Fruit fly (Drosophila melanogaster): Measurements from ENCODE around the gene RluA-2.

Gene RluA-2

DNA sequence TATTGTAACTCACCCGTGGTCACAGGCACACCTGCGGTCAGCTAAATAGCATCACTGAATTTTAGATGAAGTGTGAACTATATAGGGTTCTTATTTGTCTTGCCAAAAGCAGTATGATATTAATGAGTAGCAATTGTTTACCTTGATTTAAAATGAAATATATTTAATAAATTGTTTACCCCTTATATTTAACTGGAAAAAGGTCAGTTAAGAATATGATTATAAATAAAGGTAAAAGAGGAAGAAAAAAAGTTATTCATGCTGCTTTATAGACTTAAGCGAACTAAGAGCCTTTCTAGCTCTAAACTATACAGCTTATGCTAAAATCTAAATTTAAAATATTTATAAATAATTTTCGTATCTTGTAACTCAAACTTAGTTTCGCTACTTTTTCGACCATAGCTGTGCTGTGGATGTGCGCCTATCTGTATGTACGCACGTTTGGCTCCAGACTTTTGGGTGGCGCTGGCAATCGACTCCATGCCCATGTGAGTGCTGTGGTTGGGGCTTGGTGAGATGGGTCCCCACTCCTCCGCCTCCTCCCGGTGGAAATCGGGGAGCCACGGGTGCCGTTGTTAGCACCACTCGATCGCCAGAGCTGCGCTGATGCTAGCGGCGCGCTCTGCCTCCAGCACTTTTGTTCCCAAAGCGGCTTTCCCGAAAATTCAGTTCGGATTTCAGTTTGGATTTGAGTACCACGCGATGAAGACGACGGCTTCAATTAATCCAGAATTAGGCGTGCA, 34.7 kb upstream of the RluA-2 start, which contains the start of gene loh:
Gene loh (plus strand): TSS at position 487 of the 743 bp plus-strand sequence.
- TF ChIP-seq CG9948 (tag; optimal IDR thresholded peaks at IDR 0.05) (no peak), Snoo (tag; optimal IDR thresholded peaks at IDR 0.05) (peak; percentile 41)

DNA sequence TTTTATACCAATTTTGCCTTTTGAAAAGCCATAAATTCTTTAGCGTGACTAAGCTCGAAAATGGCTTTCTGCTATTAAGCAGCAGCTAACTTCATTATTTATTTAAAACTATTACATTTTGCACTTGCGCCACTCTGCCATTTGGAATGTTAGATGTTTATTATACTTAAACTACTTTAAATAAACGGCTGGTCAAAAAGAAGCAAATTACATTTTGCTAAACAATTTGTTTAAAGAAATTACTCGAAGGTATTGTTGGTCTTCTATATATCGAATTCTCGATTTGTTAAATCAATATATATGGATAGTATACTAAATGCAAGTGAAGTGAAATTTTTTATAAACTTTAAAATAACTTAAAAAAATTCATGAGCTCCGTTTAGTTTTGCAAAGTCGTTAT, 24.6 kb upstream of the RluA-2 start, which contains the start of gene ppk10:
Gene ppk10 (minus strand): TSS at position 101 of the 400 bp plus-strand sequence.
- TF ChIP-seq CG14655 (GFP tag; optimal IDR thresholded peaks at IDR 0.05) (no peak), CG15710 (tag; optimal IDR thresholded peaks at IDR 0.05) (no peak)

DNA sequence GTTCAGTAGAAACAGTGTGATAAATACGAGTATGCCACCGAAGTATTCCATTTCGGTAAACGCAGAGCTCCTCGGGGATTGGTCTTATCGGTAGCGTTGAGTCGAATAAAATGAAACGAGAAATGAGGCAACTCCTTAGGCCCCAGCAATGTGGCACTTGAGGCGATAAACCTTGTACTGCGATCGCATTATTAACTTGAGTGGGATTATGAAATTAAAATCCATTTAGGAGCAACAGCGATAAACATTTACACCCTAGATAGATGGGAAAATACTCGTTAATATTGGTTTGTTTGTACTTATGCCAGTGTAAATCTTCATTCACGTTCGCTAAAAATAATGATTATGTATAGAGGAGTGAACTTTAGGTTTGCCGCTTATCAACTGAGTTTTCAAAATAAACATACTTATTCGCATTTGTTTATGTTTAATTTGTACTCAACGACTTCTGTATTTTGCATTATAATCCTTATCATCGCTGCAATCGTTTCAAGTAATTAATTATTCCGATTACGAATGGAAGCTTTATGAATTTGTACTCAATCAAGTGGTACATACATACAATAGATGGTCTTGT, 20.8 kb upstream of the RluA-2 start:
- no peak for TF ChIP-seq CG15710 (tag; optimal IDR thresholded peaks at IDR 0.05)
- no peak for TF ChIP-seq CG17806 (tag; optimal IDR thresholded peaks at IDR 0.05)
- no peak for TF ChIP-seq CG32121 (GFP tag; IDR thresholded peaks at IDR 0.05)
- no peak for TF ChIP-seq CG4496 (GFP tag; IDR thresholded peaks at IDR 0.05)
- no peak for TF ChIP-seq CG8301 (tag; optimal IDR thresholded peaks at IDR 0.05)

DNA sequence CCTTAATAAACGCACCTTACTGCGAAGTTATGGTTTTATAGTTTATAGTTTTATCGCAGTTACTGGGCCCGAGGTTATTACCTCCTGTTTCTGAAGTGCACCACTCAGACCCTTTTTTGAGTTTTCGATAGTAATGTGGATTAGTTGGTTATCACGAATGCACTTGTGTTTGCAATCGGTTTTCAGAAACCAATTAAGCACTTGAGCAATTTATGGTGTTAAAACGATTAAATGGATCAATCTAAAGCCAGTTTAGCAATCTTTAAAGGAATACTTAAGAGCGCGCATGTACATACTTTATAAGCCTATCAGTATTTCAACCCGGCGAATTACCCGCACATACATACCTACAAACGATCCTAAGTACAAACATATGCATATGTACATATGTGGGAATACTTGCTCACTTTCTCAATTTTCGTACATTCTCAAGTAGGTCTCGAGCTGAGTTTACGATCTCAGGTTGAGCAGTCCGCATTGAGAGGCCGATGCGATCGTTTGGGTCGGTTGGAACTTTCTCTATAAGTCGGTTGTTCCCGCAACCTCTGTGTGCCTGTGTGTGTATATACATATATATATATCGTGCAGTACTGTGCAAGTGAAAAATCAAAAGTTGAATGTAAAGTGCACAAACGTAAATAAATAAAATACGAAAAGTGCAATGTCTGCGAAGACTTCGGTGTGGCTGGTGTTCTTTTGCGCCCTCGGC, 19.5 kb upstream of the RluA-2 start, which contains the start of the genes LManI and LManII:
Gene LManI (minus strand): TSS at position 51 of the 709 bp plus-strand sequence.
Gene LManII (plus strand): TSS at position 468 of the 709 bp plus-strand sequence.
- TF ChIP-seq CG12605 (GFP tag; IDR thresholded peaks at IDR 0.05) (peak; percentile 12; the same call in 1 of the 2 replicates), gl (tag; optimal IDR thresholded peaks at IDR 0.05) (no peak)

DNA sequence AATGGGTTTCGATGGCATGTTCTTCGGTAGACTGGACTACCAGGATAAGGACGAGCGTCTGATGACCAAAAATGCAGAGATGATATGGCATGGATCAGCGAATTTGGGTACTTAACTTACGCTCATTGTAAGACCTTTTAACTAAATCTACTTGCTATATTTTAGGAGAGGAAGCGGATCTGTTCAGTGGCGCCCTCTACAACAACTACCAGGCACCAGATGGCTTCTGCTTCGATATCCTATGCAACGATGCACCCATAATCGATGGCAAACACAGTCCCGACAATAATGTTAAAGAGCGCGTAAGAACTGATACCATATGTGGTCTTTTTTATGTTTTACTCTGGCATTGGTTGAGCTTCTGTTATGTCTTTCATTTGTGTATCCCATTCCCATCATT, 17.9 kb upstream of the RluA-2 start:
- TF ChIP-seq CG34367 (tag; optimal IDR thresholded peaks at IDR 0.05): no peak
- TF ChIP-seq Ets98B (GFP tag; IDR thresholded peaks at IDR 0.05): no peak
- no peak for TF ChIP-seq CG8301 (tag; optimal IDR thresholded peaks at IDR 0.05)
- TF ChIP-seq Pif1B (GFP tag; optimal IDR thresholded peaks at IDR 0.05): no peak
- TF ChIP-seq CG12605 (GFP tag; IDR thresholded peaks at IDR 0.05): no peak
- TF ChIP-seq fd96Ca (GFP tag; IDR thresholded peaks at IDR 0.05): no peak
- no peak for TF ChIP-seq CG9948 (tag; optimal IDR thresholded peaks at IDR 0.05)
- no peak for TF ChIP-seq gl (tag; optimal IDR thresholded peaks at IDR 0.05)
- TF ChIP-seq CG14655 (GFP tag; optimal IDR thresholded peaks at IDR 0.05): no peak
- no peak for TF ChIP-seq CG15710 (tag; optimal IDR thresholded peaks at IDR 0.05)
- TF ChIP-seq rn (GFP tag; IDR thresholded peaks at IDR 0.05): no peak
- TF ChIP-seq D1 (tag; optimal IDR thresholded peaks at IDR 0.05): no peak
- no peak for TF ChIP-seq CG32121 (GFP tag; IDR thresholded peaks at IDR 0.05)

DNA sequence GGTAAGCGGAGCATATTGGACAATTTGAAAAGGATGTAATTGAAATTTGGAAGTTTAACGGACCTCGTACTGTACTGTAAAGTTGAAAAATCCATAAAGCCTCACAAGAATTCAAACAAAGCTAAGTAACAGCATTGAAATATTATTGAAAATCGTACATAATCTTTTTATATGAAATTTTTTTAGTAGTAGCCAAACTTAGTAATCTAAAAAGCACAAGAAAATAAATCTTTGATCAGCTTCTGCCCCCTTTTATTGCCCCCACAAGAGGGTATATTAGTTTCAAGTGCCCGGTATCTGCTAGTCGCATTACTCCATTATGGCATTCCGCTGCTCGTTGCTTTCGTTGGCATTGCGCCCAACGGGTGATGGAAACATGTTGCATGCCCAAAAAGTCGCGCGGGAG, 10.0 kb upstream of the RluA-2 start:
- TF ChIP-seq Pif1B (GFP tag; optimal IDR thresholded peaks at IDR 0.05): no peak
- TF ChIP-seq CG17806 (tag; optimal IDR thresholded peaks at IDR 0.05): no peak
- TF ChIP-seq CG4496 (GFP tag; IDR thresholded peaks at IDR 0.05): no peak
- TF ChIP-seq CG15710 (tag; optimal IDR thresholded peaks at IDR 0.05): no peak
- no peak for TF ChIP-seq CG10348 (GFP tag; IDR thresholded peaks at IDR 0.05)
- 0 out of 2 replicates have a peak, but pooled peaks have one; percentile 45 for TF ChIP-seq CG32121 (GFP tag; IDR thresholded peaks at IDR 0.05)
- TF ChIP-seq CG8301 (tag; optimal IDR thresholded peaks at IDR 0.05): peak; percentile 38
- no peak for TF ChIP-seq Ets98B (GFP tag; IDR thresholded peaks at IDR 0.05)
- TF ChIP-seq CG34367 (tag; optimal IDR thresholded peaks at IDR 0.05): no peak
- TF ChIP-seq Pif1A (GFP tag; optimal IDR thresholded peaks at IDR 0.05): peak; percentile 25
- peak; percentile 59 for TF ChIP-seq CG14655 (GFP tag; optimal IDR thresholded peaks at IDR 0.05)

DNA sequence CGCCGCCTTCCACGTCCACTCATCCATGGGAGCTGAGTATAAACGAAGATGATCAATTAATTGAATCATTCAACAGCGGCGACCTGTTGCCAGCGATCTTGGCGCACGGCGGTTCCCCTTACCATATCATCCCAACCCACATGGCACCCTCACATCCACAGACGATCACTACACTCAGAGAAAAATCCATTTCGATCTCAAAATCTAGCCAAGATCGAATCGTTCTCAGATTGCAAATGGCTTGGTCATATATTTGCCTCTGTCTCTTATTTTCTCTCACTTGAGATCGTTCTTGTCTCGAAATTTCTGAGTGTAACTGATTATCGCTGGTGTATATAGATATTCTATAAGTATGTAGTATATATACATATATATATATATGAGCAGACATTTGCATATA, 8.5 kb upstream of the RluA-2 start:
- TF ChIP-seq Pif1B (GFP tag; optimal IDR thresholded peaks at IDR 0.05): peak; percentile 58
- TF ChIP-seq CG17806 (tag; optimal IDR thresholded peaks at IDR 0.05): peak; percentile 64
- TF ChIP-seq rn (GFP tag; IDR thresholded peaks at IDR 0.05): peak; percentile 17; the same call in 1 of the 2 replicates
- no peak for TF ChIP-seq gl (tag; optimal IDR thresholded peaks at IDR 0.05)
- peak; percentile 51; the same call in 1 of the 2 replicates for TF ChIP-seq Ets98B (GFP tag; IDR thresholded peaks at IDR 0.05)
- TF ChIP-seq CG8159 (tag; optimal IDR thresholded peaks at IDR 0.05): peak; percentile 72
- TF ChIP-seq D1 (tag; optimal IDR thresholded peaks at IDR 0.05): no peak
- no peak for TF ChIP-seq EcR (GFP tag; optimal IDR thresholded peaks at IDR 0.05)
- TF ChIP-seq CG15710 (tag; optimal IDR thresholded peaks at IDR 0.05): peak; percentile 70
- TF ChIP-seq CG12605 (GFP tag; IDR thresholded peaks at IDR 0.05): no peak
- no peak for TF ChIP-seq CG10348 (GFP tag; IDR thresholded peaks at IDR 0.05)
- TF ChIP-seq CG14655 (GFP tag; optimal IDR thresholded peaks at IDR 0.05): peak; percentile 59
- no peak for TF ChIP-seq fd96Ca (GFP tag; IDR thresholded peaks at IDR 0.05)
- peak; percentile 56 for TF ChIP-seq CG34367 (tag; optimal IDR thresholded peaks at IDR 0.05)
- peak; percentile 23 for TF ChIP-seq CG9948 (tag; optimal IDR thresholded peaks at IDR 0.05)
- TF ChIP-seq Snoo (tag; optimal IDR thresholded peaks at IDR 0.05): peak; percentile 11
- no peak for TF ChIP-seq CG13204 (GFP tag; optimal IDR thresholded peaks at IDR 0.05)
- TF ChIP-seq CG8301 (tag; optimal IDR thresholded peaks at IDR 0.05): peak; percentile 43
- TF ChIP-seq CG32121 (GFP tag; IDR thresholded peaks at IDR 0.05): peak; percentile 67
- peak; percentile 78 for TF ChIP-seq CG4496 (GFP tag; IDR thresholded peaks at IDR 0.05)
- TF ChIP-seq Pif1A (GFP tag; optimal IDR thresholded peaks at IDR 0.05): peak; percentile 48
